Fruit fly (Drosophila melanogaster) whole organism, wandering third instar larva: ENCODE measurements around the gene CG11977.

Source experiments
- Abd-B ChIP-seq: fragments of >200 bp; optimal IDR thresholded peaks from 2 replicates; lab custom pipeline; 2017; ENCODE audit warnings: missing biosample characterization, missing genetic modification characterization
- CG32264 ChIP-seq: fragments of 200-800 bp; sonication (Bioruptor generic); optimal IDR thresholded peaks from 2 replicates; lab custom pipeline; 2016; ENCODE audit warnings: missing biosample characterization, missing genetic modification characterization
- CG9705 ChIP-seq: fragments of 200-800 bp; sonication (Bioruptor generic); optimal IDR thresholded peaks from 2 replicates; lab custom pipeline; 2018; ENCODE audit warnings: missing biosample characterization, mild to moderate bottlenecking, missing genetic modification characterization
- Dfd ChIP-seq: fragments of >200 bp; optimal IDR thresholded peaks from 2 replicates; lab custom pipeline; 2017; ENCODE audit warnings: missing biosample characterization, missing genetic modification characterization
- Dif ChIP-seq: fragments of 200-275, 200-300 bp; sonication (Bioruptor generic); optimal IDR thresholded peaks from 2 replicates; lab custom pipeline; 2018; ENCODE audit warnings: missing biosample characterization, missing genetic modification characterization; ENCODE audit not compliant: partially characterized antibody
- Hnf4 ChIP-seq: fragments of 200-800 bp; sonication (Bioruptor generic); optimal IDR thresholded peaks from 2 replicates; lab custom pipeline; 2016; ENCODE audit warnings: missing biosample characterization, mild to moderate bottlenecking, missing genetic modification characterization
- Hr83 ChIP-seq: fragments of 200-300 bp; sonication (Bioruptor generic); optimal IDR thresholded peaks from 2 replicates; lab custom pipeline; 2016; ENCODE audit warnings: missing biosample characterization, mild to moderate bottlenecking, missing genetic modification characterization, moderate library complexity; ENCODE audit not compliant: poor library complexity, severe bottlenecking
- Jra ChIP-seq: sonication (Bioruptor generic); optimal IDR thresholded peaks from 2 replicates; lab custom pipeline; 2016; ENCODE audit warnings: missing biosample characterization, missing genetic modification characterization
- Mio ChIP-seq: sonication (Bioruptor generic); optimal IDR thresholded peaks from 2 replicates; lab custom pipeline; 2016; ENCODE audit warnings: missing biosample characterization, missing genetic modification characterization
- N ChIP-seq: fragments of >200 bp; optimal IDR thresholded peaks from 2 replicates; lab custom pipeline; 2018; ENCODE audit warnings: missing biosample characterization, missing external identifiers, missing genetic modification characterization
- OdsH ChIP-seq: fragments of 200-800 bp; sonication (Bioruptor generic); optimal IDR thresholded peaks from 2 replicates; lab custom pipeline; 2016; ENCODE audit warnings: missing biosample characterization, mild to moderate bottlenecking, missing genetic modification characterization
- Rel ChIP-seq, 2 experiments: fragments of 200-800 bp; sonication (Bioruptor generic) in 1 of 2; optimal IDR thresholded peaks; 2 replicates in 1 of 2; 3 replicates in 1 of 2; lab custom pipeline; 2016 to 2019; ENCODE audit warnings: mild to moderate bottlenecking in 2 of 2, missing biosample characterization in 2 of 2, missing genetic modification characterization in 2 of 2, moderate library complexity in 1 of 2
- Vsx2 ChIP-seq: fragments of 200-300, 225-300 bp; sonication (Bioruptor generic); optimal IDR thresholded peaks from 2 replicates; lab custom pipeline; 2018; ENCODE audit warnings: missing biosample characterization, missing genetic modification characterization; ENCODE audit not compliant: partially characterized antibody
- br ChIP-seq: fragments of 200-800 bp; sonication (Bioruptor generic); optimal IDR thresholded peaks from 2 replicates; lab custom pipeline; 2016; ENCODE audit warnings: missing biosample characterization, missing genetic modification characterization
- dl ChIP-seq, 2 experiments: fragments of 175-275, 200-275 bp in 1 of 2; fragments of 200-275 bp in 1 of 2; sonication (Bioruptor generic); optimal IDR thresholded peaks; lab custom pipeline; 2018; ENCODE audit warnings: mild to moderate bottlenecking in 2 of 2, missing biosample characterization in 2 of 2, missing genetic modification characterization in 2 of 2, moderate library complexity in 2 of 2; ENCODE audit not compliant: partially characterized antibody in 2 of 2, insufficient read depth in 1 of 2
- dmrt93B ChIP-seq: fragments of 200-800 bp; sonication (Bioruptor generic); optimal IDR thresholded peaks from 2 replicates; lab custom pipeline; 2018; ENCODE audit warnings: missing biosample characterization, mild to moderate bottlenecking, missing genetic modification characterization
- dsf ChIP-seq: sonication (Bioruptor generic); optimal IDR thresholded peaks from 2 replicates; lab custom pipeline; 2016; ENCODE audit warnings: missing biosample characterization, missing genetic modification characterization, borderline replicate concordance
- ey ChIP-seq: fragments of 200-800 bp; sonication (Bioruptor generic); optimal IDR thresholded peaks from 2 replicates; lab custom pipeline; 2016; ENCODE audit warnings: missing biosample characterization, missing genetic modification characterization
- foxo ChIP-seq, 2 experiments: fragments of 200-800 bp; sonication (Bioruptor generic); optimal IDR thresholded peaks; 2 replicates in 1 of 2; 3 replicates in 1 of 2; lab custom pipeline; 2016 to 2017; ENCODE audit warnings: missing biosample characterization in 2 of 2, missing genetic modification characterization in 2 of 2
- fru ChIP-seq: fragments of 200-800 bp; sonication (Bioruptor generic); optimal IDR thresholded peaks from 3 replicates; lab custom pipeline; 2016; ENCODE audit warnings: missing biosample characterization, mild to moderate bottlenecking, missing genetic modification characterization
- h ChIP-seq: fragments of 200-800 bp; sonication (Bioruptor generic); optimal IDR thresholded peaks from 3 replicates; lab custom pipeline; 2016; ENCODE audit warnings: missing biosample characterization, mild to moderate bottlenecking, missing genetic modification characterization
- lola ChIP-seq: fragments of >200 bp; optimal IDR thresholded peaks from 2 replicates; lab custom pipeline; 2017; ENCODE audit warnings: missing biosample characterization, missing genetic modification characterization
- pan ChIP-seq: fragments of >200 bp; optimal IDR thresholded peaks from 2 replicates; lab custom pipeline; 2017
- psq ChIP-seq: fragments of 200-800 bp; sonication (Bioruptor generic); optimal IDR thresholded peaks from 3 replicates; lab custom pipeline; 2017; ENCODE audit warnings: missing biosample characterization, mild to moderate bottlenecking, missing genetic modification characterization, moderate library complexity
- rgr ChIP-seq: fragments of 200-800 bp; sonication (Bioruptor generic); optimal IDR thresholded peaks from 3 replicates; lab custom pipeline; 2016; ENCODE audit warnings: missing biosample characterization, mild to moderate bottlenecking, missing genetic modification characterization
- sv ChIP-seq: fragments of 200-800 bp; sonication (Bioruptor generic); optimal IDR thresholded peaks from 3 replicates; lab custom pipeline; 2016; ENCODE audit warnings: missing biosample characterization, missing genetic modification characterization
- tai ChIP-seq: sonication (Bioruptor generic); optimal IDR thresholded peaks from 2 replicates; lab custom pipeline; 2016; ENCODE audit warnings: missing biosample characterization, missing genetic modification characterization

Gene CG11977

dm6 chr3R:8997397-8997796, at the start of gene CG11977:
TSS of gene CG11977 (plus strand) at chr3R:8997697.
- TF ChIP-seq h (GFP tag; lab: Kevin White, UChicago) (no peak), CG9705 (GFP tag; lab: Kevin White, UChicago) (no peak), Mio (GFP tag; lab: Kevin White, UChicago) (no peak), Vsx2 (GFP tag; lab: Kevin White, UChicago) (no peak), ey (GFP tag; lab: Kevin White, UChicago) (no peak), rgr (GFP tag; lab: Kevin White, UChicago) (no peak), fru (GFP tag; lab: Kevin White, UChicago) (no peak), Jra (GFP tag; lab: Kevin White, UChicago) (no peak), dl (GFP tag; optimal IDR thresholded peaks at IDR 0.05; lab: Kevin White, UChicago; ENCODE audit: insufficient read depth in 1 of 2, partially characterized antibody in 2 of 2) (no peak), Abd-B (no peak), dsf (no peak), N (no peak), CG32264 (GFP tag; lab: Kevin White, UChicago) (no peak), dmrt93B (GFP tag; lab: Kevin White, UChicago) (no peak), lola (GFP tag; lab: Kevin White, UChicago) (no peak), Hnf4 (GFP tag; lab: Kevin White, UChicago) (no peak), Dfd (GFP tag; lab: Kevin White, UChicago) (no peak), Dif (GFP tag; lab: Kevin White, UChicago) (no peak), psq (no peak), Rel (GFP tag; optimal IDR thresholded peaks at IDR 0.05; lab: Kevin White, UChicago) (no peak), Rel (tag; optimal IDR thresholded peaks at IDR 0.05; lab: Kevin White, UChicago) (no peak)

dm6 chr3R:8947757-8948428, 49.6 kb upstream of the CG11977 start:
- TF ChIP-seq Hnf4 (GFP tag; lab: Kevin White, UChicago) (no peak), foxo (GFP tag; optimal IDR thresholded peaks at IDR 0.05; lab: Kevin White, UChicago) (no peak), Vsx2 (GFP tag; lab: Kevin White, UChicago) (no peak), dsf (no peak), Rel (GFP tag; optimal IDR thresholded peaks at IDR 0.05; lab: Kevin White, UChicago) (no peak), Rel (tag; optimal IDR thresholded peaks at IDR 0.05; lab: Kevin White, UChicago) (no peak), br (GFP tag; lab: Kevin White, UChicago) (no peak), rgr (GFP tag; lab: Kevin White, UChicago) (no peak), h (GFP tag; lab: Kevin White, UChicago) (no peak), Dfd (GFP tag; lab: Kevin White, UChicago) (no peak), pan (no peak), Hr83 (GFP tag; lab: Kevin White, UChicago) (no peak), ey (GFP tag; lab: Kevin White, UChicago) (no peak), dmrt93B (GFP tag; lab: Kevin White, UChicago) (no peak)

- no peak for TF ChIP-seq Abd-B
- TF ChIP-seq sv (GFP tag; lab: Kevin White, UChicago): no peak
- TF ChIP-seq fru (GFP tag; lab: Kevin White, UChicago): no peak
Measured at dm6 chr3R:8948855-8949254, 48.6 kb upstream of the CG11977 start.

- peak; percentile 56 for TF ChIP-seq psq
- TF ChIP-seq Dfd (GFP tag; lab: Kevin White, UChicago): peak; percentile 71
- no peak for TF ChIP-seq pan
- no peak for TF ChIP-seq tai (GFP tag; lab: Kevin White, UChicago)
- TF ChIP-seq h (GFP tag; lab: Kevin White, UChicago): no peak
- no peak for TF ChIP-seq CG9705 (GFP tag; lab: Kevin White, UChicago)
- TF ChIP-seq Dif (GFP tag; lab: Kevin White, UChicago): no peak
- no peak for TF ChIP-seq Mio (GFP tag; lab: Kevin White, UChicago)
- TF ChIP-seq OdsH: no peak
- TF ChIP-seq Abd-B: no peak
- TF ChIP-seq N: no peak
- no peak for TF ChIP-seq br (GFP tag; lab: Kevin White, UChicago)
- no peak for TF ChIP-seq dsf
- TF ChIP-seq Jra (GFP tag; lab: Kevin White, UChicago): no peak
- TF ChIP-seq, all 38 proteins: peak for 2
Measured at dm6 chr3R:8949334-8950066, 48.0 kb upstream of the CG11977 start.
